Fruit fly (Drosophila melanogaster): ENCODE measurements around the gene Cdk2.

The Cdk2 gene

DNA sequence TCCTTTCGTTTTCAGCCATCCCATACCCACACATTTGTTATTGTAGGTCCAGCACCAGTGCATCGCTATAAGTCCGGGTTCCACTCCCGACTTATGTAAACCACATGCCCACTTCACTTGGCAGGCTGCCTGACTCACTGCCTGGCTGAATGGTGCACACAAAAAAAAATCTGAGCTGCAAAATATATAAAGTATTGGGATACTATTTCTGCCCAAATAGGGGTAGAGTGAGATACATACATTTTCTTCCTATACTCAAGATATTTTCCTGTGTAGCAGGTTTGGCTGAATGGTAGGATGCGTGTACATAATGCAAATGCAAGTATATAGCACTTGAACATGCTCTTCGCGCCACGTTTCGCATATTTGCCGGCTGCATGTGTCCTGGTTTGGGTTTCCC lies 37.8 kb downstream of the Cdk2 start (continued):
- peak; percentile 14 for TF ChIP-seq nom (GFP tag; optimal IDR thresholded peaks at IDR 0.05)

dm6 chr3R:20774125-20774524 lies 38.7 kb downstream of the Cdk2 start:
- TF ChIP-seq CrebB (tag; optimal IDR thresholded peaks at IDR 0.05) (no peak), CG1602 (GFP tag; optimal IDR thresholded peaks at IDR 0.05) (no peak), hth (optimal IDR thresholded peaks at IDR 0.05) (no peak), CG3065 (GFP tag; optimal IDR thresholded peaks at IDR 0.05) (no peak), HmgZ (tag; optimal IDR thresholded peaks at IDR 0.05) (no peak), maf-S (GFP tag; optimal IDR thresholded peaks at IDR 0.05) (no peak), ATbp (GFP tag; optimal IDR thresholded peaks at IDR 0.05) (no peak), NC2α (GFP tag; optimal IDR thresholded peaks at IDR 0.05) (no peak), p53 (GFP tag; optimal IDR thresholded peaks at IDR 0.05) (no peak), CG33557 (GFP tag; optimal IDR thresholded peaks at IDR 0.05) (no peak), bowl (GFP tag; IDR thresholded peaks at IDR 0.05) (no peak), Myb (GFP tag; optimal IDR thresholded peaks at IDR 0.05) (no peak), mam (GFP tag; optimal IDR thresholded peaks at IDR 0.05) (no peak), crc (GFP tag; optimal IDR thresholded peaks at IDR 0.05) (no peak), odd (GFP tag; optimal IDR thresholded peaks at IDR 0.05) (no peak)

- TF ChIP-seq nerfin-1 (tag; optimal IDR thresholded peaks at IDR 0.05) (peak; percentile 83), lbe (GFP tag; optimal IDR thresholded peaks at IDR 0.05) (peak; percentile 97), corto (GFP tag; optimal IDR thresholded peaks at IDR 0.05) (peak; percentile 98), Ets65A (GFP tag) (peak; percentile 41), bsh (GFP tag; optimal IDR thresholded peaks at IDR 0.05) (peak in 1 of 2 experiments; percentile 91), pnt (GFP tag; optimal IDR thresholded peaks at IDR 0.05) (no peak), cg (GFP tag; optimal IDR thresholded peaks at IDR 0.05) (peak; percentile 41), CG33557 (GFP tag; optimal IDR thresholded peaks at IDR 0.05) (no peak), nom (GFP tag; optimal IDR thresholded peaks at IDR 0.05) (peak; percentile 98), Drgx (GFP tag; IDR thresholded peaks at IDR 0.05) (peak; percentile 99), CG8281 (tag; optimal IDR thresholded peaks at IDR 0.05) (no peak), da (GFP tag; optimal IDR thresholded peaks at IDR 0.05) (no peak), Trl (optimal IDR thresholded peaks at IDR 0.05) (peak; percentile 3 to 29), Trl (GFP tag; optimal IDR thresholded peaks at IDR 0.05) (no peak)
Measured at dm6 chr3R:20778285-20778926, 43.0 kb downstream of the Cdk2 start.

dm6 chr3R:20779545-20779944 lies 44.1 kb downstream of the Cdk2 start:
- TF ChIP-seq NfI (GFP tag; optimal IDR thresholded peaks at IDR 0.05) (no peak), gfzf (GFP tag; optimal IDR thresholded peaks at IDR 0.05) (no peak), CG14860 (GFP tag; IDR thresholded peaks at IDR 0.05; ENCODE audit: partially characterized antibody) (no peak), CG2678 (tag; optimal IDR thresholded peaks at IDR 0.05) (no peak), CG14050 (GFP tag; IDR thresholded peaks at IDR 0.05) (no peak), CG8281 (tag; optimal IDR thresholded peaks at IDR 0.05) (no peak), ro (GFP tag; IDR thresholded peaks at IDR 0.05) (no peak), abd-A (tag; optimal IDR thresholded peaks at IDR 0.05) (no peak), Sox100B (GFP tag; optimal IDR thresholded peaks at IDR 0.05) (no peak), CG7745 (tag; optimal IDR thresholded peaks at IDR 0.05) (no peak), Elba2 (GFP tag; optimal IDR thresholded peaks at IDR 0.05) (no peak), CG12155 (GFP tag; optimal IDR thresholded peaks at IDR 0.05) (no peak), CG8388 (GFP tag; optimal IDR thresholded peaks at IDR 0.05) (no peak), Taf1 (GFP tag; IDR thresholded peaks at IDR 0.05) (no peak), Dref (GFP tag; IDR thresholded peaks at IDR 0.05) (no peak)

Measured in whole organism, embryonic.